Worm (Caenorhabditis elegans): ENCODE measurements around the gene ccf-1.
A peak's percentile ranks its signal among the peaks of the same experiment; 100 is the strongest.

The ccf-1 gene

DNA sequence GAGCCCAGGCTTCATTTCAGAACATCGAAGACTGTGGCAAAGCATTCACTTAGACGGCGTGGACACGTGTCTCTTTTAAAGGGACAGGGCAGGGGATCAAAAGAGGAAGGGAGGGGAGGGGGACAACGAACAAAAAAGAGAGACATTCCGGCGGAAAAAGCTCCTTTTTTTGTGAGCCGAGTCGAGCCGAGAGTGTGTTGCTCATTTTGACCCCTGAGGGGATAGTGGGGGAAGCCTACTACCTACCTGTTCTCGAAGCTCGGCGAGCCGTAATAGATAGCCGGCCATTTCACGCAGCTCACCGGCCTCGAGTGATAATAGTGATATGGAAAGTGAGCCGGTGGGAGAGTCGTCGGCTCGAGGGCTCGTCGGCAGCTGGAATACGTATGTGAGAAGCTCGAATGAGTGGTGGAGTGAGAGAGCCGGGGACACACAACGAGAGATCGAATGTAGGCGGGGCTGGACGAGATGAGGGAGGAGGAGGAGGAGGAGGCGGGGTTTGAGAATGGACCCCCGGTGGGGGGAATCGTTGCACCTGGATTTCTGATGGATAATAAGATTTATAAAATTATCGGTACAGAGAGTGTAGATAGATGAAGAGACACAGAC lies 16.7 kb upstream of the ccf-1 start:
- no peak for TF ChIP-seq lsy-2 (tag; optimal IDR thresholded peaks at IDR 0.05)
- TF ChIP-seq F13H6.1 (tag; optimal IDR thresholded peaks at IDR 0.05): peak; percentile 14

DNA sequence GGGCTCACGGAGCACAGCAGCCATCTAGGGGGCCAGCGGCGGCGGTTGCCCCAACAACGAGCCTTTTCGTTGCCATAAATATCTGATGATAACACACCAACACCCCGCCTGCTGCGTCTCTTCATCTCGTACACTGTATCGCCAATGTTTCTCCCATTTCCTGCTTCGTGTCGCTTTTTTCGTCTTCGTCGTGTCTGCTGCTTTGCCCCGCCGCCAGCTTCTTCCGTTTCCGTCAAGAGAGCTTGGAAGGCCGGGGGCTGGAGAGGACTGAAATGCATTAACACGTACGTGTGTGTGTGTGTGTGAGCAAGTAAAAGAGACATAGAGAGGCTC lies 15.9 kb upstream of the ccf-1 start:
- TF ChIP-seq nhr-11 (tag; optimal IDR thresholded peaks at IDR 0.05) (no peak), F13H6.1 (tag; optimal IDR thresholded peaks at IDR 0.05) (peak; percentile 58), mab-5 (tag; optimal IDR thresholded peaks at IDR 0.05) (no peak), sma-9 (GFP tag; optimal IDR thresholded peaks at IDR 0.05) (no peak), sma-9 (tag; optimal IDR thresholded peaks at IDR 0.05) (no peak), aly-2 (tag; optimal IDR thresholded peaks at IDR 0.05) (no peak), R02D3.7 (tag; optimal IDR thresholded peaks at IDR 0.05) (no peak), sem-4 (tag; optimal IDR thresholded peaks at IDR 0.05) (peak; percentile 17), lsy-2 (tag; optimal IDR thresholded peaks at IDR 0.05) (peak in 1 of 2 experiments; percentile 20), unc-55 (GFP tag; optimal IDR thresholded peaks at IDR 0.05) (peak; percentile 22), snpc-4 (tag; optimal IDR thresholded peaks at IDR 0.05) (peak; percentile 11), lin-11 (tag; optimal IDR thresholded peaks at IDR 0.05) (peak; percentile 14), C34F6.9 (tag; optimal IDR thresholded peaks at IDR 0.05) (peak; percentile 36), crh-2 (tag; optimal IDR thresholded peaks at IDR 0.05) (peak; percentile 9), skn-1 (tag; optimal IDR thresholded peaks at IDR 0.05) (no peak), ama-1 (optimal IDR thresholded peaks at IDR 0.05) (no peak), nhr-237 (tag; optimal IDR thresholded peaks at IDR 0.05) (no peak), ceh-82 (tag; optimal IDR thresholded peaks at IDR 0.05) (no peak)

DNA sequence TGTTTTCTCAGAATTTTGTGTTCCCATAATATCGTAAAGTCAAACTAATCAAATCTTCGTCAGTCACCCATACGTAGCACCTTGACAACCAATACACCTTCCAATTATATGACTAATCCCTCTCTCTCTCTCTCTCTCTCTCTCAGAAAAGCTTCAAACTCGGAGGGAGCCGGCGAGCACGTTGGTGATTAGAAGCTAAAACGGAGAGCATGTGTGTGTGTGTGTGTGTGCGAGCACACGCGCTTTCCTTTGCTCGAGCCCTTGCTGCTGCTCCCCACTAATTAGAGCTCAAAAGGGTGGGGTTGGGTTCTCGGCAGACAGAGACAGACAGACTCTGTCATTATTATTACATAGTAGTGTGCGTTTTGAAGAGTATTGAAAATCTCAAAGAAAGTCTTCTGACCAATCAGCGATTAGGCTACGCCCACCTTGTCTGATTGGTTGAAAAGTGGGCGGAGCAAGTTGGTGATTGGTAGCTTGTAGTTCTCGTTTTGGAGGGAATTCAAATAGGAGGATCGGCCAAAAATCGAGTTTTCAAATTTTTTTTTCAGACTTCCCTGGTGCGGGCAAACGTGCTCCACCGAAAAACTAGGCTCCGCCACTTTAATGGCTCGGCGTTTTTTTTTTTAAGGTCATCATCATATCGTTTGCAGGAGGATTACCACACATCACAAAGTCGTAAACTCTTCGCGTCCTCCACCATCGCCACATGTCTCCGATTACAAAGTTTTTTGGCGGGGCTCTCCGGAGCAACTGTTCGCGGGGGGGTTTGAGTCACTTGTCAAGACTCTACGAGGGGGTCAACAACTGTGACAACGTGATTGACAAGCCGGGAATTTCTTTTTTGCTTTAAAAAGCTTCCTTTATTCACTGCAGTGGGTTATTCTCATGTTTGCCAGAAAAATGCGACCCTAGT lies 15.3 kb upstream of the ccf-1 start:
- TF ChIP-seq lin-13 (GFP tag; optimal IDR thresholded peaks at IDR 0.05): no peak
- TF ChIP-seq sma-3 (GFP tag; optimal IDR thresholded peaks at IDR 0.05): no peak
- TF ChIP-seq elt-3 (tag; optimal IDR thresholded peaks at IDR 0.05): no peak
- no peak for TF ChIP-seq ceh-16 (tag; optimal IDR thresholded peaks at IDR 0.05)
- peak; percentile 30 for TF ChIP-seq sem-4 (tag; optimal IDR thresholded peaks at IDR 0.05)
- no peak for TF ChIP-seq fos-1 (tag; optimal IDR thresholded peaks at IDR 0.05)
- no peak for TF ChIP-seq ztf-4 (tag; optimal IDR thresholded peaks at IDR 0.05)
- no peak for TF ChIP-seq mbf-1 (tag; optimal IDR thresholded peaks at IDR 0.05)
- TF ChIP-seq lsy-2 (tag; optimal IDR thresholded peaks at IDR 0.05): peak in 1 of 2 experiments; percentile 9
- no peak for TF ChIP-seq unc-55 (GFP tag; optimal IDR thresholded peaks at IDR 0.05)
- no peak for TF ChIP-seq ztf-1 (GFP tag; conservative IDR thresholded peaks at IDR 0.05)
- peak; percentile 8 for TF ChIP-seq nhr-21 (tag; optimal IDR thresholded peaks at IDR 0.05)
- no peak for TF ChIP-seq egl-27 (tag; optimal IDR thresholded peaks at IDR 0.05)
- TF ChIP-seq alr-1 (tag; optimal IDR thresholded peaks at IDR 0.05): no peak
- TF ChIP-seq mab-5 (tag; optimal IDR thresholded peaks at IDR 0.05): no peak
- peak; percentile 31 for TF ChIP-seq sma-9 (GFP tag; optimal IDR thresholded peaks at IDR 0.05)
- TF ChIP-seq sma-9 (tag; optimal IDR thresholded peaks at IDR 0.05): no peak
- TF ChIP-seq Y55F3AM.14 (GFP tag; optimal IDR thresholded peaks at IDR 0.05): peak; percentile 10
- TF ChIP-seq nhr-12 (tag; optimal IDR thresholded peaks at IDR 0.05): no peak
- peak; percentile 7 for TF ChIP-seq F13H6.1 (tag; optimal IDR thresholded peaks at IDR 0.05)
- TF ChIP-seq nhr-25 (tag; optimal IDR thresholded peaks at IDR 0.05): no peak
- TF ChIP-seq lin-11 (tag; optimal IDR thresholded peaks at IDR 0.05): no peak
- TF ChIP-seq mdl-1 (tag; optimal IDR thresholded peaks at IDR 0.05): peak in 1 of 2 experiments; percentile 2
- TF ChIP-seq ztf-11 (tag; optimal IDR thresholded peaks at IDR 0.05): no peak
- no peak for TF ChIP-seq nhr-10 (tag; optimal IDR thresholded peaks at IDR 0.05)
- no peak for TF ChIP-seq snpc-4 (tag; optimal IDR thresholded peaks at IDR 0.05)
- peak; percentile 14 for TF ChIP-seq C34F6.9 (tag; optimal IDR thresholded peaks at IDR 0.05)

DNA sequence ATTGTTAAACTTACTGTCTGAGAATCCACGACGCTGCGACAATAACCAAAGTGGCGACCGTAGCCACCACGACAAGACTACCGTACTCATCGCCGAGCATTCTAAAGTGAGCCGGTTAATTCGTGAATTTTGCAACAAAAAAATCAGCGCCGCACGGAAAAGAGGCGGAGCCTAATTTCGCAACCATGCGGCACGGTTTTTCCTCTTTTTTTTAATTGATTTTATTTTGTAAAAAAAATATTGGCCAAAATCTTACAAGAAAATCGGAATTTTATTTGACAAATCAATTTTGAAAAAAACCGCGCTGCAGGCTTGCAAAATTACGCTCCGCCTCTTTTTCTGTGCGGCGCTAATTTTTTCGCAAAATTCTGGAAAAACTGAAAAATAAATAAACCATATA lies 13.5 kb upstream of the ccf-1 start, which contains the start of gene dolk-1:
dolk-1 (minus strand) TSS at position 101 of the 400 bp plus-strand sequence.
- TF ChIP-seq sem-4 (tag; optimal IDR thresholded peaks at IDR 0.05) (no peak), nhr-129 (tag; optimal IDR thresholded peaks at IDR 0.05) (no peak), crh-2 (tag; optimal IDR thresholded peaks at IDR 0.05) (no peak), egl-27 (tag; optimal IDR thresholded peaks at IDR 0.05) (no peak), ztf-11 (tag; optimal IDR thresholded peaks at IDR 0.05) (no peak), nhr-6 (tag; optimal IDR thresholded peaks at IDR 0.05) (no peak), ceh-16 (tag; optimal IDR thresholded peaks at IDR 0.05) (no peak), snpc-4 (tag; optimal IDR thresholded peaks at IDR 0.05) (no peak), F13H6.1 (tag; optimal IDR thresholded peaks at IDR 0.05) (no peak)
